Fruit fly (Drosophila melanogaster) whole organism, pupa: ENCODE measurements around the gene CG14439.

Experiments used
- CG10348 ChIP-seq: fragments of 200-800 bp; sonication (Bioruptor generic); IDR thresholded peaks from 2 replicates; pipeline ENCODE4 v1.3.6; 2022; ENCODE audit warnings: missing biosample characterization, missing genetic modification characterization
- CG12605 ChIP-seq: fragments of 200-800 bp; sonication (Bioruptor generic); IDR thresholded peaks from 2 replicates; pipeline ENCODE4 v1.3.6; 2022; ENCODE audit warnings: missing biosample characterization, missing genetic modification characterization
- CG13204 ChIP-seq: fragments of 200-800 bp; sonication (Bioruptor generic); optimal IDR thresholded peaks from 2 replicates; lab custom pipeline; 2018; ENCODE audit warnings: missing biosample characterization, mild to moderate bottlenecking, missing genetic modification characterization, moderate library complexity
- CG14655 ChIP-seq: fragments of 200-800 bp; sonication (Bioruptor generic); optimal IDR thresholded peaks from 3 replicates; lab custom pipeline; 2017; ENCODE audit warnings: mild to moderate bottlenecking, missing biosample characterization, missing genetic modification reagents, missing genetic modification characterization
- CG15710 ChIP-seq: fragments of 200-800 bp; sonication (Bioruptor generic); optimal IDR thresholded peaks from 2 replicates; lab custom pipeline; 2018; ENCODE audit warnings: missing biosample characterization, mild to moderate bottlenecking, missing genetic modification characterization, moderate library complexity
- CG17806 ChIP-seq: fragments of 200-800 bp; sonication (Bioruptor generic); optimal IDR thresholded peaks from 2 replicates; lab custom pipeline; 2018; ENCODE audit warnings: missing biosample characterization, mild to moderate bottlenecking, missing genetic modification characterization, moderate library complexity
- CG32121 ChIP-seq: fragments of 200-800 bp; sonication (Bioruptor generic); IDR thresholded peaks from 2 replicates; pipeline ENCODE4 v1.3.6; 2022; ENCODE audit warnings: missing biosample characterization, missing genetic modification characterization
- CG34367 ChIP-seq: fragments of 200-800 bp; sonication (Bioruptor generic); optimal IDR thresholded peaks from 2 replicates; lab custom pipeline; 2018; ENCODE audit warnings: missing biosample characterization, mild to moderate bottlenecking, missing genetic modification characterization
- CG4496 ChIP-seq: fragments of 200-800 bp; sonication (Bioruptor generic); IDR thresholded peaks from 3 replicates; pipeline ENCODE4 v1.3.6; 2022; ENCODE audit warnings: missing biosample characterization, missing genetic modification characterization
- CG8159 ChIP-seq: fragments of 200-800 bp; sonication (Bioruptor generic); optimal IDR thresholded peaks from 3 replicates; lab custom pipeline; 2018; ENCODE audit warnings: missing biosample characterization, mild to moderate bottlenecking, missing genetic modification characterization, moderate library complexity
- CG8301 ChIP-seq: fragments of 200-800 bp; sonication (Bioruptor generic); optimal IDR thresholded peaks from 2 replicates; lab custom pipeline; 2018; ENCODE audit warnings: missing biosample characterization, mild to moderate bottlenecking, missing genetic modification characterization
- CG9948 ChIP-seq: fragments of 200-800 bp; sonication (Bioruptor generic); optimal IDR thresholded peaks from 2 replicates; lab custom pipeline; 2018; ENCODE audit warnings: missing biosample characterization, mild to moderate bottlenecking, missing genetic modification characterization, moderate library complexity
- D1 ChIP-seq: fragments of 200-800 bp; sonication (Bioruptor generic); optimal IDR thresholded peaks from 2 replicates; lab custom pipeline; 2018; ENCODE audit warnings: missing biosample characterization, mild to moderate bottlenecking, missing genetic modification characterization, moderate library complexity
- EcR ChIP-seq: fragments of 200-800 bp; sonication (Bioruptor generic); optimal IDR thresholded peaks from 3 replicates; lab custom pipeline; 2019; ENCODE audit warnings: missing biosample characterization, missing genetic modification characterization, mild to moderate bottlenecking, moderate library complexity, missing genetic modification reagents
- Ets98B ChIP-seq: fragments of 200-800 bp; sonication (Bioruptor generic); IDR thresholded peaks from 2 replicates; pipeline ENCODE4 v1.3.6; 2022; ENCODE audit warnings: missing biosample characterization, missing genetic modification characterization
- Pif1A ChIP-seq: fragments of 200-800 bp; sonication (Bioruptor generic); optimal IDR thresholded peaks from 3 replicates; lab custom pipeline; 2016; ENCODE audit warnings: missing biosample characterization, missing genetic modification characterization
- Pif1B ChIP-seq: fragments of 200-800 bp; sonication (Bioruptor generic); optimal IDR thresholded peaks from 3 replicates; lab custom pipeline; 2016; ENCODE audit warnings: missing biosample characterization, missing genetic modification characterization
- Snoo ChIP-seq: fragments of 200-800 bp; sonication (Bioruptor generic); optimal IDR thresholded peaks from 3 replicates; lab custom pipeline; 2017; ENCODE audit warnings: missing biosample characterization, mild to moderate bottlenecking, missing genetic modification characterization, inconsistent platforms
- fd96Ca ChIP-seq: fragments of 200-800 bp; sonication (Bioruptor generic); IDR thresholded peaks from 3 replicates; pipeline ENCODE4 v1.3.6; 2022; ENCODE audit warnings: missing biosample characterization, missing genetic modification characterization
- gl ChIP-seq: fragments of 200-800 bp; sonication (Bioruptor generic); optimal IDR thresholded peaks from 2 replicates; lab custom pipeline; 2018; ENCODE audit warnings: missing biosample characterization, mild to moderate bottlenecking, missing genetic modification characterization
- rn ChIP-seq: fragments of 200-800 bp; sonication (Bioruptor generic); IDR thresholded peaks from 2 replicates; pipeline ENCODE4 v1.3.6; 2022; ENCODE audit warnings: missing biosample characterization, missing genetic modification characterization

CG14439 gene

dm6 chrX:6747244-6747643 is at the start of gene CG14439:
CG14439 (plus strand) TSS chrX:6747544.
- TF ChIP-seq Pif1B (no peak), CG13204 (GFP tag; lab: Kevin White, UChicago) (no peak), CG8301 (tag; lab: Kevin White, UChicago) (no peak), fd96Ca (GFP tag; lab: Robert Waterston, UW) (no peak), CG4496 (GFP tag; lab: Robert Waterston, UW) (no peak), D1 (tag; lab: Kevin White, UChicago) (no peak), Pif1A (GFP tag; lab: Kevin White, UChicago) (no peak), Snoo (tag; lab: Kevin White, UChicago) (no peak), CG32121 (GFP tag; lab: Robert Waterston, UW) (no peak), rn (no peak), CG17806 (tag; lab: Kevin White, UChicago) (no peak), Ets98B (GFP tag; lab: Robert Waterston, UW) (no peak), CG14655 (GFP tag; lab: Kevin White, UChicago) (no peak), gl (tag; lab: Kevin White, UChicago) (no peak), CG12605 (GFP tag; lab: Robert Waterston, UW) (no peak), EcR (GFP tag; lab: Kevin White, UChicago) (no peak), CG15710 (tag; lab: Kevin White, UChicago) (no peak)

dm6 chrX:6698248-6698812 is 49.0 kb upstream of the CG14439 start, which contains the start of gene CG14440:
CG14440 (minus strand) TSS chrX:6698567.
- TF ChIP-seq gl (tag; lab: Kevin White, UChicago), result no peak
- TF ChIP-seq D1 (tag; lab: Kevin White, UChicago), result peak; percentile 3
- peak; percentile 6 for TF ChIP-seq Pif1B

- no peak for TF ChIP-seq rn
- TF ChIP-seq CG10348 (GFP tag; lab: Robert Waterston, UW), result no peak
- no peak for TF ChIP-seq CG34367
- TF ChIP-seq Pif1A (GFP tag; lab: Kevin White, UChicago), result peak; percentile 68
- no peak; the same call in 1 of the 2 replicates for TF ChIP-seq Ets98B (GFP tag; lab: Robert Waterston, UW)
- peak; percentile 41 for TF ChIP-seq CG14655 (GFP tag; lab: Kevin White, UChicago)
- peak; percentile 24 for TF ChIP-seq CG9948 (tag; lab: Kevin White, UChicago)
- TF ChIP-seq CG13204 (GFP tag; lab: Kevin White, UChicago), result peak; percentile 67
- peak; percentile 43 for TF ChIP-seq CG8301 (tag; lab: Kevin White, UChicago)
- peak; percentile 71 for TF ChIP-seq Pif1B
- TF ChIP-seq Snoo (tag; lab: Kevin White, UChicago), result peak; percentile 15
- TF ChIP-seq CG15710 (tag; lab: Kevin White, UChicago), result peak; percentile 44
- peak; percentile 38; the same call in 1 of the 2 replicates for TF ChIP-seq CG12605 (GFP tag; lab: Robert Waterston, UW)
- TF ChIP-seq fd96Ca (GFP tag; lab: Robert Waterston, UW), result no peak
- peak; percentile 63; the same call in 2 of the 3 replicates for TF ChIP-seq CG4496 (GFP tag; lab: Robert Waterston, UW)
- no peak; the same call in 1 of the 2 replicates for TF ChIP-seq CG32121 (GFP tag; lab: Robert Waterston, UW)
- TF ChIP-seq gl (tag; lab: Kevin White, UChicago), result peak; percentile 16
- peak; percentile 53 for TF ChIP-seq CG8159
- TF ChIP-seq CG17806 (tag; lab: Kevin White, UChicago), result peak; percentile 24
- peak; percentile 54 for TF ChIP-seq EcR (GFP tag; lab: Kevin White, UChicago)
- no peak for TF ChIP-seq D1 (tag; lab: Kevin White, UChicago)
Measured at dm6 chrX:6699255-6699885, 48.0 kb upstream of the CG14439 start, which contains the start of gene CG14441. CG14441 (plus strand) TSS chrX:6699508.

dm6 chrX:6700263-6700989 is 46.9 kb upstream of the CG14439 start:
- no peak for TF ChIP-seq CG8159
- TF ChIP-seq D1 (tag; lab: Kevin White, UChicago), result no peak
- peak; percentile 25 for TF ChIP-seq EcR (GFP tag; lab: Kevin White, UChicago)
- TF ChIP-seq Pif1A (GFP tag; lab: Kevin White, UChicago), result peak; percentile 10
- no peak for TF ChIP-seq CG4496 (GFP tag; lab: Robert Waterston, UW)

DNA sequence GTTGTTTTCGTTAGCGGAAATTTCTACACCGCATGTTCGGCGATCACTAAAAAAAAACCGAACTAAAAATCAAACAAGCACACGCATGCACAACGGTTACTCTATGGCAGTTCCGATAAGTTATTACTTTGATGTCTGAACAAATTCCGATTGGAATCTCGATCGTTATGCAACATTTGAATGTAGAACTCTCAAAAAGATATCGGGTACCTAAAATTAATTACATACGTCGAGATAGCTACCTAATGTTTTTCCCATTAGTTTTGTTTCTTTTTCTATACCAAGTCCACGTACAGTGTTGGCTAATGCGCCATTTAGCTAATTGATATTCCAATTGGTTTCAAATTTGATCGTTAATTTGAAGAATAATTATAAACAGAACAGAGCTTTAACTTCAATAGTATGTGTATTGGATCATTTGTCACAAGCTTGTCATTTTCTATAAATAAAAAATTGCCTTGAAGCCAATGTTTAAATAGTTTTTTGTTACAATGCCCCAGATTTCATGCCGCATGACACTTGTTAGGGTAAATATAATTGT is 46.3 kb upstream of the CG14439 start:
- TF ChIP-seq CG34367 (no peak), CG10348 (GFP tag; lab: Robert Waterston, UW) (no peak), gl (tag; lab: Kevin White, UChicago) (no peak)

DNA sequence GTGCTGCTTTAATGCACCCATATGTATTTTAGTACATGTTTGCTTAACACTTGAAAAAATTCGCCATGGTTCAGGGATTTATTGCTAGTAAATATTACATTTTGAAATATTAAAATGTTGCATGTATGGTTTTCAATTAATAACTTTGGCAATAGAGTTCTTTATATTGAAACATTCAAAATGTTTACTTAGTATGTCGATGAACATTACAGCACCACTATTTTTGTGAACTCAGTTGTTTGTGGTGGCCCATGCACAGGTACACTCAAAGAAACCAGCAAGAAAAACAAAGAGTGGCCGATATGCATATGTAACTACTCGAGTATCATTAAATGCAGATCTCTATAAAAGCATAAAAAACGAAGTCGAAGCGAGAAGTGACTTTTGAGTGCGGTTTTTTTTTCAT is 45.3 kb upstream of the CG14439 start:
- TF ChIP-seq CG8301 (tag; lab: Kevin White, UChicago) (peak; percentile 80), CG17806 (tag; lab: Kevin White, UChicago) (peak; percentile 74), Pif1B (peak; percentile 67), CG8159 (peak; percentile 83), CG12605 (GFP tag; lab: Robert Waterston, UW) (peak; percentile 53; the same call in 1 of the 2 replicates), Ets98B (GFP tag; lab: Robert Waterston, UW) (peak; percentile 78), Pif1A (GFP tag; lab: Kevin White, UChicago) (peak; percentile 74), Snoo (tag; lab: Kevin White, UChicago) (peak; percentile 9), CG34367 (peak; percentile 74), CG32121 (GFP tag; lab: Robert Waterston, UW) (peak; percentile 83), CG13204 (GFP tag; lab: Kevin White, UChicago) (peak; percentile 54), CG9948 (tag; lab: Kevin White, UChicago) (peak; percentile 74), CG14655 (GFP tag; lab: Kevin White, UChicago) (peak; percentile 82), EcR (GFP tag; lab: Kevin White, UChicago) (no peak), CG4496 (GFP tag; lab: Robert Waterston, UW) (peak; percentile 88), D1 (tag; lab: Kevin White, UChicago) (peak; percentile 43), fd96Ca (GFP tag; lab: Robert Waterston, UW) (peak; percentile 66; the same call in 2 of the 3 replicates), gl (tag; lab: Kevin White, UChicago) (peak; percentile 33), CG15710 (tag; lab: Kevin White, UChicago) (peak; percentile 78), rn (peak; percentile 51), CG10348 (GFP tag; lab: Robert Waterston, UW) (0 out of 2 replicates have a peak, but pooled peaks have one; percentile 45)
